Fruit fly (Drosophila melanogaster) whole organism, prepupa: ENCODE data around the gene Snoo.

Source experiments
- Blimp-1 ChIP-seq: fragments of 200-800 bp; sonication (Bioruptor generic); optimal IDR thresholded peaks from 3 replicates; lab custom pipeline; 2017; ENCODE audit warnings: missing biosample characterization, missing genetic modification characterization, mild to moderate bottlenecking, moderate library complexity, missing genetic modification reagents
- CG10631 ChIP-seq: fragments of 200-800 bp; sonication (Bioruptor generic); optimal IDR thresholded peaks from 2 replicates; lab custom pipeline; 2016; ENCODE audit warnings: missing biosample characterization, missing genetic modification characterization
- CG10669 ChIP-seq: fragments of 200-800 bp; sonication (Bioruptor generic); optimal IDR thresholded peaks from 3 replicates; lab custom pipeline; 2018; ENCODE audit warnings: missing biosample characterization, mild to moderate bottlenecking, missing genetic modification characterization, moderate library complexity
- CG11762 ChIP-seq: fragments of 200-800 bp; sonication (Bioruptor generic); optimal IDR thresholded peaks from 3 replicates; lab custom pipeline; 2016; ENCODE audit warnings: missing biosample characterization, missing genetic modification characterization; ENCODE audit not compliant: insufficient read depth
- CG11902 ChIP-seq: fragments of 200-800 bp; sonication (Bioruptor generic); optimal IDR thresholded peaks from 3 replicates; lab custom pipeline; 2016; ENCODE audit warnings: missing biosample characterization, missing genetic modification characterization
- CG15336 ChIP-seq: fragments of 200-800 bp; sonication (Bioruptor generic); IDR thresholded peaks from 2 replicates; pipeline ENCODE4 v1.3.6; 2022; ENCODE audit warnings: missing biosample characterization, missing genetic modification characterization
- CG1621 ChIP-seq: fragments of 200-800 bp; sonication (Bioruptor generic); optimal IDR thresholded peaks from 3 replicates; lab custom pipeline; 2018; ENCODE audit warnings: missing biosample characterization, mild to moderate bottlenecking, missing genetic modification characterization
- CG3032 ChIP-seq: fragments of 200-800 bp; optimal IDR thresholded peaks from 2 replicates; lab custom pipeline; 2019; ENCODE audit warnings: missing biosample characterization, mild to moderate bottlenecking, missing genetic modification characterization, moderate library complexity
- CG32006 ChIP-seq: fragments of 200-800 bp; sonication (Bioruptor generic); optimal IDR thresholded peaks from 3 replicates; lab custom pipeline; 2017; ENCODE audit warnings: missing biosample characterization, mild to moderate bottlenecking, missing genetic modification characterization
- CG34406 ChIP-seq: fragments of 200-800 bp; sonication (Bioruptor generic); optimal IDR thresholded peaks from 3 replicates; lab custom pipeline; 2016; ENCODE audit warnings: missing biosample characterization, missing genetic modification characterization
- CG3919 ChIP-seq: fragments of 200-800 bp; sonication (Bioruptor generic); optimal IDR thresholded peaks from 3 replicates; lab custom pipeline; 2016; ENCODE audit warnings: missing biosample characterization, missing genetic modification characterization
- CG4318 ChIP-seq: fragments of 200-800 bp; sonication (Bioruptor generic); optimal IDR thresholded peaks from 3 replicates; lab custom pipeline; 2017; ENCODE audit warnings: missing biosample characterization, mild to moderate bottlenecking, missing genetic modification characterization
- CG6163 ChIP-seq: fragments of 200-800 bp; sonication (Bioruptor generic); IDR thresholded peaks from 3 replicates; pipeline ENCODE4 v1.3.6; 2022; ENCODE audit warnings: missing biosample characterization, missing genetic modification characterization
- CG6276 ChIP-seq: fragments of 200-800 bp; sonication (Bioruptor generic); optimal IDR thresholded peaks from 2 replicates; lab custom pipeline; 2017; ENCODE audit warnings: missing biosample characterization, mild to moderate bottlenecking, missing genetic modification characterization
- CG6792 ChIP-seq: fragments of 200-800 bp; sonication (Bioruptor generic); optimal IDR thresholded peaks from 3 replicates; lab custom pipeline; 2016; ENCODE audit warnings: missing biosample characterization, missing genetic modification characterization
- CG6808 ChIP-seq: fragments of 200-800 bp; sonication (Bioruptor generic); optimal IDR thresholded peaks from 3 replicates; lab custom pipeline; 2017; ENCODE audit warnings: missing biosample characterization, missing genetic modification characterization, mild to moderate bottlenecking, moderate library complexity, missing genetic modification reagents
- CG6854 ChIP-seq: fragments of 200-800 bp; sonication (Bioruptor generic); optimal IDR thresholded peaks from 2 replicates; lab custom pipeline; 2017; ENCODE audit warnings: missing biosample characterization, mild to moderate bottlenecking, missing genetic modification characterization
- CG7368 ChIP-seq: fragments of 200-800 bp; sonication (Bioruptor generic); optimal IDR thresholded peaks from 3 replicates; lab custom pipeline; 2016; ENCODE audit warnings: missing biosample characterization, missing genetic modification characterization
- CG8119 ChIP-seq: fragments of 200-800 bp; sonication (Bioruptor generic); IDR thresholded peaks from 3 replicates; pipeline ENCODE4 v1.3.6; 2022; ENCODE audit warnings: missing biosample characterization, missing genetic modification characterization
- CG8632 ChIP-seq: fragments of 200-800 bp; sonication (Bioruptor generic); optimal IDR thresholded peaks from 3 replicates; lab custom pipeline; 2016; ENCODE audit warnings: missing biosample characterization, missing genetic modification characterization
- CG9139 ChIP-seq: fragments of 200-800 bp; sonication (Bioruptor generic); optimal IDR thresholded peaks from 3 replicates; lab custom pipeline; 2017; ENCODE audit warnings: missing biosample characterization, mild to moderate bottlenecking, missing genetic modification characterization
- Eip75B ChIP-seq: fragments of 200-800 bp; sonication (Bioruptor generic); optimal IDR thresholded peaks from 3 replicates; lab custom pipeline; 2016; ENCODE audit warnings: missing biosample characterization, missing genetic modification characterization
- Eip78C ChIP-seq: fragments of 200-800 bp; sonication (Bioruptor generic); peaks from one replicate; lab custom pipeline; 2016; ENCODE audit warnings: missing biosample characterization, missing genetic modification characterization
- Ets21C ChIP-seq: fragments of 200-800 bp; sonication (Bioruptor generic); optimal IDR thresholded peaks from 3 replicates; lab custom pipeline; 2016; ENCODE audit warnings: missing biosample characterization, missing genetic modification characterization
- Ets96B ChIP-seq: fragments of 200-800 bp; optimal IDR thresholded peaks from 2 replicates; lab custom pipeline; 2019; ENCODE audit warnings: missing biosample characterization, mild to moderate bottlenecking, missing genetic modification characterization, moderate library complexity
- Gug ChIP-seq: fragments of 200-800 bp; sonication (Bioruptor generic); IDR thresholded peaks from 2 replicates; pipeline ENCODE4 v1.3.6; 2022; ENCODE audit warnings: missing biosample characterization, missing genetic modification characterization
- Hr38 ChIP-seq: sonication (Bioruptor generic); optimal IDR thresholded peaks from 2 replicates; lab custom pipeline; 2016; ENCODE audit warnings: missing biosample characterization, missing genetic modification characterization
- Hr4 ChIP-seq: fragments of 200-800 bp; sonication (Bioruptor generic); optimal IDR thresholded peaks from 3 replicates; lab custom pipeline; 2016; ENCODE audit warnings: missing biosample characterization, missing genetic modification characterization
- Met ChIP-seq: fragments of 200-800 bp; sonication (Bioruptor generic); optimal IDR thresholded peaks from 3 replicates; lab custom pipeline; 2016; ENCODE audit warnings: missing biosample characterization, missing genetic modification characterization
- OdsH ChIP-seq: fragments of 200-800 bp; sonication (Bioruptor generic); optimal IDR thresholded peaks from 3 replicates; lab custom pipeline; 2016; ENCODE audit warnings: missing biosample characterization, missing genetic modification characterization
- Smox ChIP-seq: fragments of 200-800 bp; sonication (Bioruptor generic); optimal IDR thresholded peaks from 3 replicates; lab custom pipeline; 2016; ENCODE audit warnings: missing biosample characterization, missing genetic modification characterization
- Sox102F ChIP-seq: fragments of 200-800 bp; sonication (Bioruptor generic); optimal IDR thresholded peaks from 2 replicates; lab custom pipeline; 2016; ENCODE audit warnings: missing biosample characterization, mild to moderate bottlenecking, missing genetic modification characterization
- Sox14 ChIP-seq: fragments of 200-800 bp; sonication (Bioruptor generic); optimal IDR thresholded peaks from 3 replicates; lab custom pipeline; 2016; ENCODE audit warnings: missing biosample characterization, missing genetic modification characterization
- Sox15 ChIP-seq: fragments of 200-800 bp; sonication (Bioruptor generic); optimal IDR thresholded peaks from 3 replicates; lab custom pipeline; 2016; ENCODE audit warnings: missing biosample characterization, missing genetic modification characterization
- achi ChIP-seq: fragments of 200-800 bp; sonication (Bioruptor generic); optimal IDR thresholded peaks from 3 replicates; lab custom pipeline; 2016; ENCODE audit warnings: missing biosample characterization, missing genetic modification characterization
- cyc ChIP-seq: fragments of 200-800 bp; sonication (Bioruptor generic); optimal IDR thresholded peaks from 3 replicates; lab custom pipeline; 2016; ENCODE audit warnings: missing biosample characterization, missing genetic modification characterization
- dac ChIP-seq: fragments of 200-800 bp; sonication (Bioruptor generic); optimal IDR thresholded peaks from 2 replicates; lab custom pipeline; 2017; ENCODE audit warnings: missing biosample characterization, mild to moderate bottlenecking, missing genetic modification characterization
- dsx ChIP-seq: fragments of 200-800 bp; optimal IDR thresholded peaks from 3 replicates; lab custom pipeline; 2019; ENCODE audit warnings: missing biosample characterization, mild to moderate bottlenecking, missing genetic modification characterization, moderate library complexity; ENCODE audit not compliant: poor library complexity, severe bottlenecking
- esn ChIP-seq: fragments of 200-800 bp; sonication (Bioruptor generic); optimal IDR thresholded peaks from 2 replicates; lab custom pipeline; 2016; ENCODE audit warnings: missing biosample characterization, mild to moderate bottlenecking, missing genetic modification characterization, moderate library complexity
- fd85E ChIP-seq: fragments of 200-800 bp; sonication (Bioruptor generic); optimal IDR thresholded peaks from 3 replicates; lab custom pipeline; 2016; ENCODE audit warnings: missing biosample characterization, missing genetic modification characterization
- fkh ChIP-seq: fragments of 200-800 bp; sonication (Bioruptor generic); optimal IDR thresholded peaks from 3 replicates; lab custom pipeline; 2017; ENCODE audit warnings: missing biosample characterization, mild to moderate bottlenecking, missing genetic modification characterization, moderate library complexity
- lz ChIP-seq: fragments of 200-800 bp; sonication (Bioruptor generic); optimal IDR thresholded peaks from 3 replicates; lab custom pipeline; 2016; ENCODE audit warnings: missing biosample characterization, missing genetic modification characterization
- net ChIP-seq: fragments of 200-800 bp; sonication (Bioruptor generic); optimal IDR thresholded peaks from 3 replicates; lab custom pipeline; 2016; ENCODE audit warnings: missing biosample characterization, missing genetic modification characterization
- pdm3 ChIP-seq: fragments of 200-800 bp; sonication (Bioruptor generic); optimal IDR thresholded peaks from 3 replicates; lab custom pipeline; 2016; ENCODE audit warnings: missing biosample characterization, missing genetic modification characterization
- salr ChIP-seq, 2 experiments: fragments of 200-800 bp; sonication (Bioruptor generic); optimal IDR thresholded peaks; 3 replicates each; lab custom pipeline; 2016 to 2018; ENCODE audit warnings: missing biosample characterization in 2 of 2, missing genetic modification characterization in 2 of 2, mild to moderate bottlenecking in 1 of 2
- spab ChIP-seq: fragments of 200-800 bp; sonication (Bioruptor generic); optimal IDR thresholded peaks from 2 replicates; lab custom pipeline; 2017; ENCODE audit warnings: missing biosample characterization, mild to moderate bottlenecking, missing genetic modification characterization, missing genetic modification reagents
- topi ChIP-seq: fragments of 200-800 bp; sonication (Bioruptor generic); optimal IDR thresholded peaks from 3 replicates; lab custom pipeline; 2016; ENCODE audit warnings: missing biosample characterization, missing genetic modification characterization
- vri ChIP-seq: fragments of 200-800 bp; sonication (Bioruptor generic); optimal IDR thresholded peaks from 3 replicates; lab custom pipeline; 2016; ENCODE audit warnings: missing biosample characterization, mild to moderate bottlenecking, missing genetic modification characterization

Snoo gene

dm6 chr2L:7918770-7919169 lies 65.2 kb downstream of the Snoo start (continued):
- peak; percentile 48 for TF ChIP-seq CG4318 (GFP tag; lab: Kevin White, UChicago)
- TF ChIP-seq Hr4 (GFP tag; lab: Kevin White, UChicago), result peak; percentile 70
- no peak for TF ChIP-seq CG1621 (tag; lab: Kevin White, UChicago)
- TF ChIP-seq Hr38 (GFP tag; lab: Kevin White, UChicago), result no peak
- TF ChIP-seq Met, result no peak
- peak; percentile 49 for TF ChIP-seq achi (GFP tag; lab: Kevin White, UChicago)
- peak; percentile 45 for TF ChIP-seq net
- no peak for TF ChIP-seq cyc (GFP tag; lab: Kevin White, UChicago)

DNA sequence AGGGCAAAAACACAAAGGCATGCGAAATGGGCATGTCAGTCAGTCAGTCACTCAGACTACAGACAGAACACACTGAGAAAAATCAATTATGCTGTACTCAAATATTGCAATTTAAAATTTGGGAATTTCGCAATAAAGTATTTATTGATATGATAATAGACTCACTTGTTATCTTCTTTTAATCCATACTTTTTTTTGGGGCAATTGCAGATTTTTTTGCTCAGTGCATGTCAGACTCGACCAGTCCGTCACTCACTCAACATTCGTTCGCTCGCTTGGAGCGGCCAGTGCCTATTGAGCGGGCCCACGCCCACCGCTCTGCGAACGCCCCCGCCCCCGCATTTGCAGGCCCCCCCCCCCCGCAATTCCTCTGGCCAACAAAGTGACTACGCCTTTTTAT lies 67.6 kb downstream of the Snoo start:
- TF ChIP-seq CG11762 (GFP tag; lab: Kevin White, UChicago), result peak; percentile 48
- peak; percentile 36 for TF ChIP-seq CG9139 (GFP tag; lab: Kevin White, UChicago)
- TF ChIP-seq Hr4 (GFP tag; lab: Kevin White, UChicago), result peak; percentile 82
- no peak for TF ChIP-seq fkh (GFP tag; lab: Kevin White, UChicago)
- TF ChIP-seq CG6163 (GFP tag; lab: Robert Waterston, UW), result peak; percentile 93
- peak; percentile 76 for TF ChIP-seq CG4318 (GFP tag; lab: Kevin White, UChicago)
- peak; percentile 92 for TF ChIP-seq CG8119 (GFP tag; lab: Robert Waterston, UW)
- TF ChIP-seq Smox (GFP tag; lab: Kevin White, UChicago), result peak; percentile 93
- TF ChIP-seq spab (GFP tag; lab: Kevin White, UChicago), result peak; percentile 67
- peak; percentile 95 for TF ChIP-seq OdsH
- peak; percentile 82 for TF ChIP-seq CG7368 (GFP tag; lab: Kevin White, UChicago)
- TF ChIP-seq CG3919, result peak; percentile 78
- TF ChIP-seq CG6854 (GFP tag; lab: Kevin White, UChicago), result peak; percentile 86
- peak; percentile 95 for TF ChIP-seq achi (GFP tag; lab: Kevin White, UChicago)
- peak; percentile 46 for TF ChIP-seq CG6276
- peak; percentile 95 for TF ChIP-seq esn
- peak; percentile 94 for TF ChIP-seq Eip75B (GFP tag; lab: Kevin White, UChicago)
- peak; percentile 76 for TF ChIP-seq topi
- TF ChIP-seq CG10669 (GFP tag; lab: Kevin White, UChicago), result peak; percentile 67
- no peak for TF ChIP-seq Hr38 (GFP tag; lab: Kevin White, UChicago)
- TF ChIP-seq pdm3 (GFP tag; lab: Kevin White, UChicago), result peak; percentile 91
- peak; percentile 96 for TF ChIP-seq CG6792
- TF ChIP-seq net, result peak; percentile 88
- peak; percentile 78 for TF ChIP-seq Ets96B
- peak; percentile 92 for TF ChIP-seq Ets21C (GFP tag; lab: Kevin White, UChicago)
- peak; percentile 93 for TF ChIP-seq CG1621 (tag; lab: Kevin White, UChicago)
- peak; percentile 46 for TF ChIP-seq fd85E
- peak; percentile 67 for TF ChIP-seq CG3032
- peak; percentile 95 for TF ChIP-seq Sox15
- TF ChIP-seq salr (GFP tag; optimal IDR thresholded peaks at IDR 0.05; lab: Kevin White, UChicago), result peak; percentile 74 to 90
- TF ChIP-seq CG10631 (GFP tag; lab: Kevin White, UChicago), result peak; percentile 93
- peak; percentile 70 for TF ChIP-seq CG6808 (GFP tag; lab: Kevin White, UChicago)
- TF ChIP-seq lz, result peak; percentile 95
- peak; percentile 93 for TF ChIP-seq CG8632 (GFP tag; lab: Kevin White, UChicago)
- TF ChIP-seq cyc (GFP tag; lab: Kevin White, UChicago), result peak; percentile 86
- peak; percentile 95 for TF ChIP-seq CG34406 (GFP tag; lab: Kevin White, UChicago)
- TF ChIP-seq Gug (GFP tag; lab: Robert Waterston, UW), result peak; percentile 72
- TF ChIP-seq dac (GFP tag; lab: Kevin White, UChicago), result peak; percentile 58
- TF ChIP-seq Met, result peak; percentile 93
- peak; percentile 94 for TF ChIP-seq Eip78C
- TF ChIP-seq Sox14 (GFP tag; lab: Kevin White, UChicago), result peak; percentile 94
- TF ChIP-seq CG11902 (GFP tag; lab: Kevin White, UChicago), result peak; percentile 90
- peak; percentile 53 for TF ChIP-seq Blimp-1
- TF ChIP-seq vri (GFP tag; lab: Kevin White, UChicago), result peak; percentile 88
- peak; percentile 88 for TF ChIP-seq CG32006
- peak; percentile 67 for TF ChIP-seq dsx (GFP tag; lab: Kevin White, UChicago)
- TF ChIP-seq CG15336 (GFP tag; lab: Robert Waterston, UW), result peak; percentile 93
- TF ChIP-seq Sox102F (GFP tag; lab: Kevin White, UChicago), result peak; percentile 89
